Worm (Caenorhabditis elegans) whole organism, young adult: Measurements from ENCODE around the gene nlp-61.

Source experiments
- B0261.1 ChIP-seq: sonication (generic microtip); optimal IDR thresholded peaks from 2 replicates; lab custom pipeline; 2016; ENCODE audit warnings: mild to moderate bottlenecking, missing genetic modification characterization, moderate library complexity, missing compliant biosample characterization
- B0336.3 ChIP-seq: fragments of 200-800 bp; sonication (Bioruptor generic); IDR thresholded peaks from 2 replicates; pipeline ENCODE4 v1.3.6; 2022; ENCODE audit warnings: missing genetic modification characterization, missing compliant biosample characterization
- C17E4.6 ChIP-seq: fragments of 200-800 bp; sonication (Bioruptor generic); IDR thresholded peaks from 2 replicates; pipeline ENCODE4 v1.3.6; 2022; ENCODE audit warnings: missing genetic modification reagents, missing genetic modification characterization, missing compliant biosample characterization
- F23B12.7 ChIP-seq: sonication (generic microtip); optimal IDR thresholded peaks from 2 replicates; lab custom pipeline; 2017; ENCODE audit warnings: missing genetic modification characterization, mild to moderate bottlenecking, missing compliant biosample characterization, antibody characterized with exemption, moderate library complexity; ENCODE audit not compliant: insufficient read depth
- F33H1.4 ChIP-seq: fragments of 200-800 bp; sonication (Bioruptor generic); IDR thresholded peaks from 2 replicates; pipeline ENCODE4 v1.3.6; 2022; ENCODE audit warnings: missing genetic modification reagents, missing genetic modification characterization, missing compliant biosample characterization
- F39B2.1 ChIP-seq: fragments of 200-800 bp; sonication (Bioruptor generic); IDR thresholded peaks from 2 replicates; pipeline ENCODE4 v1.3.6; 2022; ENCODE audit warnings: missing genetic modification reagents, missing genetic modification characterization, missing compliant biosample characterization
- F55B11.4 ChIP-seq: sonication (generic microtip); optimal IDR thresholded peaks from 2 replicates; lab custom pipeline; 2016; ENCODE audit warnings: missing compliant biosample characterization, missing genetic modification characterization, borderline replicate concordance; ENCODE audit not compliant: insufficient read depth
- F57A8.1 ChIP-seq: fragments of 200-800 bp; sonication (Bioruptor generic); optimal IDR thresholded peaks from 2 replicates; lab custom pipeline; 2018; ENCODE audit warnings: mild to moderate bottlenecking, missing genetic modification characterization, moderate library complexity, missing compliant biosample characterization
- Y56A3A.18 ChIP-seq: fragments of 200-800 bp; sonication (Bioruptor generic); IDR thresholded peaks from 2 replicates; pipeline ENCODE4 v1.3.6; 2022; ENCODE audit warnings: missing genetic modification reagents, missing genetic modification characterization, missing compliant biosample characterization
- ama-1 ChIP-seq, 3 experiments: fragments of 150-350 bp in 1 of 3; sonication (generic microtip) in 2 of 3; optimal IDR thresholded peaks; 2 replicates each; lab custom pipeline; 2014 to 2018; ENCODE audit warnings: missing biosample characterization in 2 of 3, missing genetic modification characterization in 2 of 3, missing genetic modification reagents in 2 of 3
- aptf-3 ChIP-seq: fragments of 200-800 bp; sonication (Bioruptor generic); IDR thresholded peaks from 2 replicates; pipeline ENCODE4 v1.3.6; 2022; ENCODE audit warnings: missing genetic modification characterization, missing compliant biosample characterization
- athp-1 ChIP-seq: sonication (generic microtip); optimal IDR thresholded peaks from 2 replicates; lab custom pipeline; 2017; ENCODE audit warnings: mild to moderate bottlenecking, missing genetic modification characterization, missing compliant biosample characterization
- attf-5 ChIP-seq: fragments of 200-800 bp; sonication (Bioruptor generic); optimal IDR thresholded peaks from 2 replicates; lab custom pipeline; 2018; ENCODE audit warnings: mild to moderate bottlenecking, missing genetic modification characterization, missing compliant biosample characterization
- bed-2 ChIP-seq: fragments of 200-800 bp; sonication (Bioruptor generic); IDR thresholded peaks from 2 replicates; pipeline ENCODE4 v1.3.6; 2022; ENCODE audit warnings: missing genetic modification reagents, missing genetic modification characterization, missing compliant biosample characterization
- ccch-3 ChIP-seq: fragments of 200-800 bp; sonication (Bioruptor generic); optimal IDR thresholded peaks from 2 replicates; lab custom pipeline; 2018; ENCODE audit warnings: mild to moderate bottlenecking, missing genetic modification characterization, missing compliant biosample characterization
- ceh-58 ChIP-seq: fragments of 200-800 bp; sonication (Bioruptor generic); IDR thresholded peaks from 2 replicates; pipeline ENCODE4 v1.3.6; 2022; ENCODE audit warnings: missing genetic modification characterization, missing compliant biosample characterization
- ceh-91 ChIP-seq: fragments of 200-800 bp; sonication (Bioruptor generic); IDR thresholded peaks from 2 replicates; pipeline ENCODE4 v1.3.6; 2022; ENCODE audit warnings: missing genetic modification reagents, missing genetic modification characterization, missing compliant biosample characterization
- egl-18 ChIP-seq: fragments of 200-800 bp; sonication (Bioruptor generic); IDR thresholded peaks from 2 replicates; pipeline ENCODE4 v1.3.6; 2022; ENCODE audit warnings: missing genetic modification reagents, missing genetic modification characterization, missing compliant biosample characterization
- egl-44 ChIP-seq: fragments of 200-800 bp; sonication (Bioruptor generic); IDR thresholded peaks from 2 replicates; pipeline ENCODE4 v1.3.6; 2022; ENCODE audit warnings: missing genetic modification reagents, missing genetic modification characterization, missing compliant biosample characterization
- egrh-3 ChIP-seq: fragments of 200-800 bp; sonication (Bioruptor generic); IDR thresholded peaks from 2 replicates; pipeline ENCODE4 v1.3.6; 2022; ENCODE audit warnings: missing genetic modification reagents, missing genetic modification characterization, missing compliant biosample characterization
- hlh-26 ChIP-seq: fragments of 200-800 bp; sonication (Bioruptor generic); conservative IDR thresholded peaks from 2 replicates; pipeline ENCODE4 v1.3.6; 2022; ENCODE audit warnings: missing genetic modification reagents, missing genetic modification characterization, missing compliant biosample characterization
- hmg-20 ChIP-seq: fragments of 200-800 bp; sonication (Bioruptor generic); IDR thresholded peaks from 2 replicates; pipeline ENCODE4 v1.3.6; 2022; ENCODE audit warnings: missing genetic modification reagents, missing genetic modification characterization, missing compliant biosample characterization
- let-526 ChIP-seq: fragments of 200-800 bp; sonication (Bioruptor generic); IDR thresholded peaks from 2 replicates; pipeline ENCODE4 v1.3.6; 2022; ENCODE audit warnings: missing genetic modification reagents, missing genetic modification characterization, missing compliant biosample characterization
- let-607 ChIP-seq, 2 experiments: fragments of 200-800 bp in 1 of 2; sonication (Bioruptor generic) in 1 of 2; sonication (generic microtip) in 1 of 2; optimal IDR thresholded peaks; 2 replicates each; lab custom pipeline; 2016 to 2018; ENCODE audit warnings: mild to moderate bottlenecking in 2 of 2, missing compliant biosample characterization in 2 of 2, missing genetic modification characterization in 2 of 2, moderate library complexity in 2 of 2, missing genotype in 1 of 2
- lir-1 ChIP-seq: fragments of 200-800 bp; sonication (Bioruptor generic); conservative IDR thresholded peaks from 2 replicates; pipeline ENCODE4 v1.3.6; 2022; ENCODE audit warnings: missing genetic modification reagents, missing genetic modification characterization, missing compliant biosample characterization
- madf-10 ChIP-seq: sonication (generic microtip); optimal IDR thresholded peaks from 2 replicates; lab custom pipeline; 2016; ENCODE audit warnings: mild to moderate bottlenecking, missing genetic modification characterization, missing compliant biosample characterization
- mcd-1 ChIP-seq: fragments of 200-800 bp; sonication (Bioruptor generic); IDR thresholded peaks from 2 replicates; pipeline ENCODE4 v1.3.6; 2022; ENCODE audit warnings: missing genetic modification reagents, missing genetic modification characterization, missing compliant biosample characterization
- mes-4 ChIP-seq: sonication (generic microtip); optimal IDR thresholded peaks from 2 replicates; lab custom pipeline; 2016; ENCODE audit warnings: missing genotype, missing genetic modification characterization, missing compliant biosample characterization
- nhr-179 ChIP-seq: sonication (generic microtip); optimal IDR thresholded peaks from 2 replicates; lab custom pipeline; 2016; ENCODE audit warnings: mild to moderate bottlenecking, missing genetic modification characterization, missing compliant biosample characterization
- nhr-80 ChIP-seq: sonication (generic microtip); optimal IDR thresholded peaks from 2 replicates; lab custom pipeline; 2016; ENCODE audit warnings: missing genetic modification characterization, missing compliant biosample characterization
- pha-4 ChIP-seq: fragments of 150-350 bp; sonication (generic microtip); optimal IDR thresholded peaks from 2 replicates; lab custom pipeline; 2014; ENCODE audit warnings: missing biosample characterization, missing genetic modification reagents, missing genetic modification characterization
- rec-8 ChIP-seq, 2 experiments: sonication (generic microtip); optimal IDR thresholded peaks; 2 replicates each; lab custom pipeline; 2016; ENCODE audit warnings: mild to moderate bottlenecking in 2 of 2, missing genetic modification characterization in 2 of 2, missing genetic modification reagents in 2 of 2, missing genotype in 2 of 2, missing biosample characterization in 1 of 2, missing compliant biosample characterization in 1 of 2, moderate library complexity in 1 of 2
- sea-2 ChIP-seq: fragments of 200-800 bp; sonication (Bioruptor generic); IDR thresholded peaks from 2 replicates; pipeline ENCODE4 v1.3.6; 2022; ENCODE audit warnings: missing genetic modification characterization, missing compliant biosample characterization
- snpc-4 ChIP-seq, 5 experiments: fragments of 150-350 bp in 1 of 5; sonication (generic microtip) in 4 of 5; optimal IDR thresholded peaks; 2 replicates each; lab custom pipeline; 2014 to 2018; ENCODE audit warnings: missing genetic modification characterization in 5 of 5, missing biosample characterization in 3 of 5, antibody characterized with exemption in 2 of 5, mild to moderate bottlenecking in 2 of 5, missing compliant biosample characterization in 2 of 5, missing genotype in 2 of 5, moderate library complexity in 2 of 5, missing genetic modification reagents in 1 of 5
- somi-1 ChIP-seq: fragments of 200-800 bp; sonication (Bioruptor generic); optimal IDR thresholded peaks from 2 replicates; lab custom pipeline; 2018; ENCODE audit warnings: mild to moderate bottlenecking, missing genetic modification characterization, missing compliant biosample characterization
- unc-62 ChIP-seq: fragments of 150-350 bp; optimal IDR thresholded peaks from 2 replicates; lab custom pipeline; 2014; ENCODE audit warnings: missing biosample characterization, missing genetic modification reagents, missing genetic modification characterization
- zfh-2 ChIP-seq: fragments of 200-800 bp; sonication (Bioruptor generic); conservative IDR thresholded peaks from 2 replicates; pipeline ENCODE4 v1.3.6; 2022; ENCODE audit warnings: missing genetic modification reagents, missing genetic modification characterization, missing compliant biosample characterization
- ztf-6 ChIP-seq: fragments of 200-800 bp; sonication (Bioruptor generic); IDR thresholded peaks from 2 replicates; pipeline ENCODE4 v1.3.6; 2022; ENCODE audit warnings: missing genetic modification reagents, missing genetic modification characterization, missing compliant biosample characterization

nlp-61 gene

DNA sequence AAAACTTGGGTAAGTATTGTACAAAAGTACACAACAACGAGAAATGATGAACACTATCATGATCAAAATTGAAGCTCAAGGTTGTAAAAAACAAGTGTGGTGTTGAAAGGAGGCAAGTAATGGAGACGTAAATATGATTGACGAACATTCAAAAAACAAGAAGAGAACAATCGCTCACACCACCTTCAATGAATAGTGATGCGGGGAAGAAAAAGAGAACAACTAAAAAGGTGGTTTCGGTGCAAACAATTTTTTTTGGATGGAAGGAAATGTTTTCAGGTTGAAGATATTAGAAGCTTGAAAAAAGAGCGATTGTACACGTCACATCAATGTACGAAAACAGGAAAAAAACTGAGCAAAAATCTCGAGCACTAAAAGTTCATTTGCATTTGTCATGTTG is 13.0 kb upstream of the nlp-61 start:
- TF ChIP-seq let-526 (no peak), mcd-1 (GFP tag; lab: Robert Waterston, UW) (no peak), B0336.3 (GFP tag; lab: Robert Waterston, UW) (no peak), nhr-179 (tag; lab: Kevin White, UChicago) (no peak), F23B12.7 (tag; lab: Kevin White, UChicago) (no peak), hmg-20 (no peak), attf-5 (GFP tag; lab: Kevin White, UChicago) (no peak)

DNA sequence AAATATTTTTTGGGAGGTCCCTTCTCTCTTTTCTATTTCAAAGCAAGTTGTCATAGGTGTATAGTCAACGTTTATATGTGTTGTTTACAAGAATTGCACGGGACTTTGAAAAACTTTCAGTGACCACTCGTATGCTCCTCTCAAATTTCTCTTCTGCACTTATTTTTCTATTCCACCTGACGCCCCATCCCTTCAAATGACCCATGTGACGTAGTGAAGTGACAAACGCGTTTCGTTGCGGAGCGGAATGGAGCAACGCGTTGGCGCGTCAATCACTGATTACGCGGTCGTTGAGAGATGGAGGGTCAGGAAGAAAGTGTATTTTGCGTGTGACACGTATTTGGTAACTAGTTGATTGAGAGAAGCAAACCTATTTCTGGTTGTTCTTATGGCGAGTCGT is 8.6 kb downstream of the nlp-61 start:
- TF ChIP-seq F57A8.1 (GFP tag; lab: Kevin White, UChicago) (no peak), let-607 (tag; optimal IDR thresholded peaks at IDR 0.05; lab: Kevin White, UChicago) (no peak), zfh-2 (GFP tag; lab: Robert Waterston, UW) (no peak), ceh-91 (GFP tag; lab: Robert Waterston, UW) (no peak), Y56A3A.18 (GFP tag; lab: Robert Waterston, UW) (no peak), pha-4 (tag; lab: Kevin White, UChicago) (no peak), egl-18 (GFP tag; lab: Robert Waterston, UW) (no peak), rec-8 (tag; optimal IDR thresholded peaks at IDR 0.05; lab: Kevin White, UChicago) (no peak), ztf-6 (GFP tag; lab: Robert Waterston, UW) (no peak), nhr-80 (tag; lab: Kevin White, UChicago) (no peak), aptf-3 (GFP tag; lab: Robert Waterston, UW) (no peak), lir-1 (GFP tag; lab: Robert Waterston, UW) (no peak), C17E4.6 (GFP tag; lab: Robert Waterston, UW) (no peak), ccch-3 (GFP tag; lab: Kevin White, UChicago) (no peak), ceh-58 (no peak), B0336.3 (GFP tag; lab: Robert Waterston, UW) (no peak), unc-62 (GFP tag; lab: Kevin White, UChicago) (no peak), F33H1.4 (no peak), F55B11.4 (tag; lab: Kevin White, UChicago) (no peak), B0261.1 (tag; lab: Kevin White, UChicago) (no peak)

DNA sequence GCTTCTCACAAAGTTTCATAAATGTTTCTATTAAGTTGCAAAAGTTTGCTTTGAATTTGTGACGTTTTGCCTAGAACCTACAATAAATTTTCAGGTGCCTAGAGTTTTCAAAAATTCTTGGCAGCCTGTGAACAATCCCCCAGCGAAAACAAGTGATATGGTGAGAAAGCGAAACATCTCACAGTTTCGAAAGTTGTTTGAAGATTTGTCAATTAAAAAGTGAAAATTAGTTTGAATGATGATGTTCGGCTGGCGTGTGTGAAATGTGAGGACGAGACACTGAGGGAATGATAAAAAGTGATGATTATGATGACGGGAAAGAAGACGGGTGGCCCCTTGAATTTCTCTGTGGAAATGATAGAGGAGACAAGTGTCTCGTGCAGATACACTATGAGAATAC is 11.3 kb downstream of the nlp-61 start:
- TF ChIP-seq pha-4 (tag; lab: Kevin White, UChicago): no peak
- TF ChIP-seq nhr-80 (tag; lab: Kevin White, UChicago): no peak
- TF ChIP-seq C17E4.6 (GFP tag; lab: Robert Waterston, UW): no peak
- TF ChIP-seq ama-1 (optimal IDR thresholded peaks at IDR 0.05; lab: Kevin White, UChicago): no peak
- TF ChIP-seq ama-1 (GFP tag; optimal IDR thresholded peaks at IDR 0.05; lab: Kevin White, UChicago): no peak
- TF ChIP-seq bed-2 (GFP tag; lab: Robert Waterston, UW): no peak
- no peak for TF ChIP-seq F39B2.1 (GFP tag; lab: Robert Waterston, UW)
- no peak for TF ChIP-seq hlh-26 (GFP tag; lab: Robert Waterston, UW)
- no peak for TF ChIP-seq somi-1
- no peak for TF ChIP-seq sea-2
- TF ChIP-seq egl-44 (GFP tag; lab: Robert Waterston, UW): no peak
- no peak for TF ChIP-seq lir-1 (GFP tag; lab: Robert Waterston, UW)
- TF ChIP-seq attf-5 (GFP tag; lab: Kevin White, UChicago): no peak
- TF ChIP-seq hmg-20: no peak
- TF ChIP-seq mes-4: no peak
- no peak for TF ChIP-seq madf-10 (tag; lab: Kevin White, UChicago)
- no peak for TF ChIP-seq athp-1 (tag; lab: Kevin White, UChicago)
- TF ChIP-seq snpc-4 (GFP tag; optimal IDR thresholded peaks at IDR 0.05; lab: Kevin White, UChicago): no peak
- no peak for TF ChIP-seq snpc-4 (tag; optimal IDR thresholded peaks at IDR 0.05; lab: Kevin White, UChicago)
- TF ChIP-seq egrh-3 (GFP tag; lab: Robert Waterston, UW): no peak
